Fruit fly (Drosophila melanogaster) ovary, adult (tissue): Measurements from ENCODE around the gene ft.

Experiments used
- CG17801 ChIP-seq: fragments of 200-800 bp; optimal IDR thresholded peaks from 2 replicates; lab custom pipeline; 2019; ENCODE audit warnings: missing biosample characterization, mild to moderate bottlenecking, missing genetic modification characterization, moderate library complexity; ENCODE audit not compliant: partially characterized antibody

The ft gene

dm6 chr2L:4221354-4222001 lies at the start of gene ft:
ft (minus strand) TSS chr2L:4221796.
- no peak for TF ChIP-seq CG17801 (GFP tag; lab: Kevin White, UChicago)

- no peak for TF ChIP-seq CG17801 (GFP tag; lab: Kevin White, UChicago)
Observed at dm6 chr2L:4257272-4257671, 35.7 kb upstream of the ft start, which contains the start of gene CG15425. CG15425 (plus strand) TSS chr2L:4257572.

DNA sequence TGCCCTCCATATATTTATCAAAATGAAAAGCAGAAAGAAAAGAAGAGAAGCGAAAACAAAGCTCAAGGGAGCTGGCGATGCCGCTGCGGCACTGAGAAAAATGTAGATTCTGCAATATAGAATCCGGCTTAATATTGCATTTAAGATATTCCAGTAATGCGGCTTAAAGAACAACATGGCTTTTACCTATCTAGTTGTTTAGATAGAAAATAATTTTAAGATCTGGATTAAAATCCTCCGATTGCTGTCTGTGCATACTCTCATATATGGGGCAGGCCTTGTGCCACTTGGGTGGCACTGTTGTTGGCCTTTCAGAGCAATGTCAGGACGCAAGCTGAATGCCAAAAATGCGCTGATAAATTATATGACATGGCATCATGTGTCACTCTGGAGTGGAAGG lies 33.3 kb upstream of the ft start:
- no peak for TF ChIP-seq CG17801 (GFP tag; lab: Kevin White, UChicago)

dm6 chr2L:4252832-4253473 lies 31.4 kb upstream of the ft start:
- TF ChIP-seq CG17801 (GFP tag; lab: Kevin White, UChicago), result no peak

DNA sequence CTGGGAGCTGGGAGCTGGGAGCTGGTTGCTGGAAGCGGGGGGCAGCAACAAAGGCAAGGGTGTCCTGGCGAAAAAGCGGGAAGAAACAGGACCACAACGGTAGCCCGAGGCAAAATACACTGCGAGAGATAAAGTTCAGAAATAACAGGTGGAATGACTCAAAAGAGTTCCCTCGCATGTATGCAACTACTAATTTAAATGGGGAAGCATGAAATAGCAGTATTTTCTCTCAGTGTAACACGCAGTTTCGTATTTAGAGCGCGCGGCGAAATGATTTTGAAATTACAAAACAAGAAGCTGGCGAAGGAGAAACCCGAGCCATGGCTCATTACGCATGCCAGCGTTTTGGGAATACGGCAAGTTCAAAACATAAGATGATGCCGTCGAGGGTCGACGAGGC lies 26.7 kb upstream of the ft start:
- TF ChIP-seq CG17801 (GFP tag; lab: Kevin White, UChicago), result no peak

dm6 chr2L:4246376-4246775 lies 24.8 kb upstream of the ft start:
- no peak for TF ChIP-seq CG17801 (GFP tag; lab: Kevin White, UChicago)

DNA sequence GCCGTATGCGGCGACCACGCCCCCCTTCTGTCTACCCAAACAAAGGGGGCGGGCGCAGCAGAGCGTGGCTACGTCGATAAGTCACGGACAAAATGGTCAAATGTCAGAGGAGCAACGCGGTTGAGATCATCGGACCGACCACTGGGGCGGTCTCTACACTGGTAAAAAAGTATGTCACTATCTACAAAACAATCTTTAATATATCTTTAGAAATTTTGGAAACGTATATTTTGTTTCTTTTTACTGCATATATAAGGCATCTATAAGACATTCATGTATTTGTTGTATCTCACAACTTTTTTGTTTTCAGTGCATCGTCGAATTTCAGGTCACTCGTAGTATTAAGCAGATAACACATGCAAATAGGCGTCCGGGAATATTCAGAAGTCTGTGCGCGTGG lies 19.9 kb upstream of the ft start:
- no peak for TF ChIP-seq CG17801 (GFP tag; lab: Kevin White, UChicago)

DNA sequence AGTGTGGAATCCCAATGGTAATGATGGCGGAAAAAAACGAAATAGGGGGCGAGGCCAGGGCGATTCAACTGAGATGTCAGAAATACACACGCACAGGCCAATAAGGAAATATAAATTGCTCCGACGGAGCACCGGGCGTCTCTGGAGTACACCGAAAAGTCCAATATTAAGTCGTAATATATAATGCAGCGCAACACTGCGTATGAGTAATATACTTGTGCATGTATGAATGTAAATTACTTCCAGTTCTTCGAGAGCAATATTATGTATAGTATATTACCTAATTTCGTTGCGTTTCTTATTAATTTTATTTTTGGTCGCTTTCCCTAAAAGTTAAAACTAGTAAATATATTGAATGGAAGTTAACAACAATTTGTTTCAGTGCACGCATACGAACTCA lies 9.0 kb upstream of the ft start:
- TF ChIP-seq CG17801 (GFP tag; lab: Kevin White, UChicago), result no peak

DNA sequence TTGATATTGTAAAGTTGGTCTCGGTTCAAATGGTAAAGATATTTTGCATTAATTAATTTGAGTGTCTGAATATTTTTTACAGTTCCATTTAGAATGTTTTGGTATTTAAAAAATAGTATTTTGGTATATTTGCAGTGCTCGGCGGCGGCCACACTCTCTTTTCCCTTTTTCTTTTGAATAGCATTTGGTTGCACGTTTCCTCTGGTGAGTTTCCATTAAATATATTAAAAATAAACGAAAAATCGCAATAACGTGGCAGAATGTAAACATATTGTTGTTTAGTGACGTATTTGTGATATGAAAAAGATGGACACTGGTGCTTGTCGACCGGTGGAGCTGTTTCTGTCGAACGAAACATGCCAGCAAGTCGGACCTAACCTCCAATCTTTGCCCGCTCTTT lies 6.0 kb upstream of the ft start, which contains the start of gene RpL40:
Gene RpL40, plus strand, starts transcription at position 154 of the 400 bp plus-strand sequence.
- peak; percentile 40 for TF ChIP-seq CG17801 (GFP tag; lab: Kevin White, UChicago)

dm6 chr2L:4226792-4227191 lies 5.2 kb upstream of the ft start, which contains the start of gene CG3702:
CG3702 (minus strand) TSS chr2L:4227097.
- TF ChIP-seq CG17801 (GFP tag; lab: Kevin White, UChicago), result no peak

DNA sequence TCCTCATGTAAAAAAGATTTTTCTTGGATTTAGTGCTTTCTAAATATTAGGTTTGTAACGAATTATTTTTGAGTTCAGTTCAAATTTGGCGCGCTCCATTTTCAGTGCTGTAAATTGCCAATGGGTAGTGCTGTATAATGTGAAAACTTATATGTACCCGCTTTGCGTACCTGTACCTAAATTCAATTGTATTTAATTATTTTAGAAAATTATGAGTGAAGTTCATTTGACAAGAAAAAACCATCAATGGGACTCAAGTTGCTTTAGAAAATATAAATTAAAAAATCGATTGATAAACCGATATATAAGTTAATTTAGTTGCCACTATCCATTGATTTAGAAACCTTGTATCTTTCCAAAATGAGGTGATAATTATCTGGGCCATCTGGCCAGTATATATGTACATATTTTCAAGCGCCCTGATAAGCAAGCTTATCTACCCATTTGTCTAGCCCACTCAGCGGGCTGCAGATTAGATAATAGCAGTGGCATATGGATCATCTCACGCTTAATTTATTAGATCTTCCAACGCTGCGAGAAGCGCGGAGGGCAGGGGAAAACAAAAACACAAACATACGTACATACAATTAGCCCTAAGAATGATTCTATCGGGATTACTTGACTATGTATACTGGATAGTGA lies 2.7 kb upstream of the ft start:
- no peak for TF ChIP-seq CG17801 (GFP tag; lab: Kevin White, UChicago)

DNA sequence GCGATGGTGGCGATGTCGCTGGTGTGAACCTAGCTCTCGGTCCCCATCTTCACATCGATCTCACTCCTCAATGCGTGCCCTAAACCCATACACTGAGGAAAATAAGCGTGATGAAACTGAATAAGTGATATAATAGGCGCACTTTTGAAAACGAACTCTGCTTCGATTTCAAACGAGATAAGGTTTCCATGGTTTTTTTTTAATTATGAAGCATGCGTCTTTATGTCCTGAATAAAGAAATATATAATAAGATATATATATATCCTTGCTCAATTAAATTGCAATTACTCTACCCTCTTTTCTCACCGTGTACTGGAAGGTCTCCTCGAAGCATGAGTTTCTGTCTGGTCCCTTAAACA lies 1.3 kb upstream of the ft start:
- no peak for TF ChIP-seq CG17801 (GFP tag; lab: Kevin White, UChicago)

DNA sequence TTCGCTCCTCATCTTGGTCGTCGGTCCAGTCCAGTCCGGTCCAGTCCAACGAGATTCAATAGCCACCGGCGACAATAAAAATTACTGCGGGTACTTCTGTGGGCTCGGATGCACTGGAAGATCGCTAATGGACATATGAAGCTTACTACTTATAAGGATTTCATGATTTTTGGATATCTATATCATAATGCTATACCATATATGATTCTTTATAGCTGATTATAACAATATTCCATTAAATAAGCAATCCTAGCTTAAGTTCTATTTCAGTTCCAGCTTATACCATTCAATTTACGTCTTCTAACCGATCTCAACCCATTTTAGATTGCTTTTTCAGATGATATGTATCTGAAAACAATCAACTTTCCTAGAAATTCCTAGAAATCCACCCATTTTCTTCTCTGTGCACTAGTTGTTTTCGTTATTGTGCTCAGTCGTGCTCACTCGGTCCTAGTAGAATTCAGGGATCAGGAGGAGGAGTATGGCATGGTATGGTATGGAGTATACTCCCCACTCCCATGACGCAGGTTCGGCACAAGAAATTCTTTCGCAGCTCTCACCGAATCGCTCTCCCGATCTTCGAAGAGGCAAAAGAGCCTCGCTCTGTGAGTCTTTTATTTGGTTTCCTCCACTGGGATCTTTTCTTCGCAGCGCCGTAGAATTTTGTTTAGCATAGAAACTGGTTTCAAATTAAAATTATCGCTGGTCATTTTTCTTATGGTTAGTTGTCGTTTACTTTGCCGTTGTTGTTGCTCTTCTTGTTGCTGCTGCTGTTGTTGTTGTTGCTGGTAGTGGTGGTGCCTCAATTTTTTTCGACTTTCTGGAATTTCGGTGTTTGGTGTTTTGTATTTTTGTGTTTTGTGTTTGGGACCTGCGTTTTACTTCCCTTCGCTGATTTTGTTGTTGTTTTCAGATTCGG lies 665 bp upstream of the ft start:
- no peak for TF ChIP-seq CG17801 (GFP tag; lab: Kevin White, UChicago)

- TF ChIP-seq CG17801 (GFP tag; lab: Kevin White, UChicago), result no peak
Observed at dm6 chr2L:4218820-4219219, 2.8 kb downstream of the ft start.

DNA sequence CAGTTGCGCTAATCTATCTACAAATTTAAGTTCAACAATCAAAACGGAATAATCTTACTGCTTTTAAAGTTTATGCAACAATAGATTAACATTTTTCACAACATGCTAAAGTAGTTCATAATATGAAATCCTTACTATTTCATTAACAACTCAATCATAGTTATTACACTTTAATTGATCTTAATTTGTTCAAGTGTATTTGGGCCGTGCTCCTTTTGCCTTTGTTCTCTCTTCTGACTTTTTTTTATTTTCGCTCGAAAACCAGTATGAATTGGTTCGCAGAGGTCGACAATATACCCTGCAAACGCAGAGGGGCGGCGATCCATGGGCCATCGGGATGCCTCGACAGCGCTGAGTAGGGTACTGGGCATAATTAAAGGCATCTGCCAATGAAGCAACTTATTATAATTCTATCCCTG lies 10.3 kb downstream of the ft start:
- no peak for TF ChIP-seq CG17801 (GFP tag; lab: Kevin White, UChicago)
